Worm (Caenorhabditis elegans) whole organism, L1 larva: Measurements from ENCODE around the gene Y76A2B.4.

Source experiments
- C16A3.4 ChIP-seq: fragments of 150-350 bp; optimal IDR thresholded peaks from 2 replicates; lab custom pipeline; 2014; ENCODE audit warnings: missing biosample characterization, missing genetic modification characterization
- C34B4.2 ChIP-seq: sonication (generic microtip); optimal IDR thresholded peaks from 2 replicates; lab custom pipeline; 2017; ENCODE audit warnings: mild to moderate bottlenecking, missing genetic modification characterization, missing compliant biosample characterization
- F16B12.6 ChIP-seq: fragments of 150-350 bp; optimal IDR thresholded peaks from 2 replicates; lab custom pipeline; 2014; ENCODE audit warnings: missing biosample characterization, missing genetic modification characterization
- Y116A8C.19 ChIP-seq: sonication (generic microtip); optimal IDR thresholded peaks from 2 replicates; lab custom pipeline; 2016; ENCODE audit warnings: missing compliant biosample characterization, missing genetic modification characterization, borderline replicate concordance
- aha-1 ChIP-seq: fragments of 150-350 bp; optimal IDR thresholded peaks from 2 replicates; lab custom pipeline; 2014; ENCODE audit warnings: missing biosample characterization, missing genetic modification characterization
- alr-1 ChIP-seq: fragments of 200-800 bp; sonication (Bioruptor generic); optimal IDR thresholded peaks from 2 replicates; lab custom pipeline; 2018; ENCODE audit warnings: borderline replicate concordance, mild to moderate bottlenecking, missing genetic modification characterization, missing compliant biosample characterization
- ama-1 ChIP-seq: fragments of 150-350 bp; optimal IDR thresholded peaks from 2 replicates; lab custom pipeline; 2014
- ceh-63 ChIP-seq: fragments of 200-800 bp; sonication (Bioruptor generic); optimal IDR thresholded peaks from 2 replicates; lab custom pipeline; 2018; ENCODE audit warnings: mild to moderate bottlenecking, missing genetic modification characterization, missing compliant biosample characterization
- ceh-8 ChIP-seq: fragments of 200-800 bp; sonication (Bioruptor generic); optimal IDR thresholded peaks from 2 replicates; lab custom pipeline; 2018; ENCODE audit warnings: mild to moderate bottlenecking, missing genetic modification characterization, moderate library complexity, missing compliant biosample characterization
- ceh-82 ChIP-seq, 3 experiments: fragments of 150-350 bp in 1 of 3; sonication (generic microtip) in 2 of 3; optimal IDR thresholded peaks; 2 replicates each; lab custom pipeline; 2014 to 2017; ENCODE audit warnings: missing biosample characterization in 3 of 3, missing genetic modification characterization in 3 of 3
- ceh-88 ChIP-seq: fragments of 200-800 bp; sonication (Bioruptor generic); IDR thresholded peaks from 2 replicates; pipeline ENCODE4 v1.3.6; 2022; ENCODE audit warnings: missing genetic modification characterization, missing compliant biosample characterization
- ceh-90 ChIP-seq: sonication (generic microtip); optimal IDR thresholded peaks from 2 replicates; lab custom pipeline; 2016; ENCODE audit warnings: missing genetic modification characterization, missing compliant biosample characterization
- ces-1 ChIP-seq: fragments of 150-350 bp; optimal IDR thresholded peaks from 2 replicates; lab custom pipeline; 2014; ENCODE audit warnings: missing biosample characterization, missing genetic modification reagents, missing genetic modification characterization
- dpl-1 ChIP-seq, 3 experiments: fragments of 150-350 bp in 2 of 3; sonication (generic microtip) in 1 of 3; optimal IDR thresholded peaks; 2 replicates each; lab custom pipeline; 2014 to 2017; ENCODE audit warnings: missing biosample characterization in 3 of 3, missing genetic modification characterization in 3 of 3, missing genetic modification reagents in 3 of 3
- dsc-1 ChIP-seq: sonication (generic microtip); optimal IDR thresholded peaks from 2 replicates; lab custom pipeline; 2016; ENCODE audit warnings: mild to moderate bottlenecking, missing genetic modification characterization, missing compliant biosample characterization
- efl-1 ChIP-seq, 4 experiments: fragments of 150-350 bp; optimal IDR thresholded peaks in 3 of 4; peaks in 1 of 4; 1 replicate in 1 of 4; 2 replicates in 3 of 4; lab custom pipeline; 2014; ENCODE audit warnings: missing biosample characterization in 2 of 4, missing genetic modification characterization in 2 of 4, missing genetic modification reagents in 2 of 4
- efl-3 ChIP-seq: fragments of 200-800 bp; sonication (Bioruptor generic); optimal IDR thresholded peaks from 2 replicates; lab custom pipeline; 2018; ENCODE audit warnings: mild to moderate bottlenecking, missing genetic modification characterization, missing compliant biosample characterization
- egl-13 ChIP-seq: sonication (generic microtip); optimal IDR thresholded peaks from 2 replicates; lab custom pipeline; 2016; ENCODE audit warnings: missing genotype, missing genetic modification reagents, missing genetic modification characterization, missing compliant biosample characterization
- elt-3 ChIP-seq, 6 experiments: fragments of 150-350 bp in 1 of 6; sonication (generic microtip); optimal IDR thresholded peaks; 2 replicates each; lab custom pipeline; 2017 to 2018; ENCODE audit warnings: missing biosample characterization in 6 of 6, missing genetic modification characterization in 6 of 6, inconsistent platforms in 1 of 6
- ets-5 ChIP-seq: fragments of 200-800 bp; sonication (Bioruptor generic); IDR thresholded peaks from 2 replicates; pipeline ENCODE4 v1.3.6; 2022; ENCODE audit warnings: missing genetic modification characterization, missing compliant biosample characterization
- fkh-10 ChIP-seq: sonication (generic microtip); optimal IDR thresholded peaks from 2 replicates; lab custom pipeline; 2017; ENCODE audit warnings: missing biosample characterization, missing genetic modification reagents, missing genetic modification characterization
- fkh-4 ChIP-seq: sonication (generic microtip); optimal IDR thresholded peaks from 2 replicates; lab custom pipeline; 2016; ENCODE audit warnings: missing compliant biosample characterization, missing genetic modification characterization, borderline replicate concordance
- fkh-8 ChIP-seq: sonication (generic microtip); optimal IDR thresholded peaks from 2 replicates; lab custom pipeline; 2016; ENCODE audit warnings: mild to moderate bottlenecking, missing genetic modification characterization, missing compliant biosample characterization
- irx-1 ChIP-seq: sonication (generic microtip); optimal IDR thresholded peaks from 2 replicates; lab custom pipeline; 2016; ENCODE audit warnings: missing genetic modification characterization, missing compliant biosample characterization
- isw-1 ChIP-seq: fragments of 200-800 bp; sonication (Bioruptor generic); IDR thresholded peaks from 2 replicates; pipeline ENCODE4 v1.3.6; 2022; ENCODE audit warnings: missing genetic modification characterization, missing compliant biosample characterization
- lin-13 ChIP-seq: fragments of 150-350 bp; optimal IDR thresholded peaks from 2 replicates; lab custom pipeline; 2014; ENCODE audit warnings: missing biosample characterization, missing genetic modification reagents, missing genetic modification characterization
- lin-15B ChIP-seq: fragments of 150-350 bp; sonication (generic microtip); optimal IDR thresholded peaks from 3 replicates; lab custom pipeline; 2014; ENCODE audit warnings: missing biosample characterization, missing genetic modification characterization
- lir-3 ChIP-seq: sonication (generic microtip); optimal IDR thresholded peaks from 2 replicates; lab custom pipeline; 2016; ENCODE audit warnings: mild to moderate bottlenecking, missing genetic modification characterization, moderate library complexity, missing compliant biosample characterization; ENCODE audit not compliant: poor library complexity
- lsy-2 ChIP-seq, 2 experiments: fragments of 150-350 bp; optimal IDR thresholded peaks; 2 replicates each; lab custom pipeline; 2014; ENCODE audit warnings: missing biosample characterization in 2 of 2, missing genetic modification characterization in 2 of 2
- mef-2 ChIP-seq: fragments of 150-350 bp; optimal IDR thresholded peaks from 2 replicates; lab custom pipeline; 2014; ENCODE audit warnings: missing biosample characterization, missing genetic modification characterization
- mep-1 ChIP-seq: fragments of 150-350 bp; optimal IDR thresholded peaks from 2 replicates; lab custom pipeline; 2014; ENCODE audit warnings: missing biosample characterization, missing genetic modification characterization
- nhr-11 ChIP-seq: fragments of 150-350 bp; optimal IDR thresholded peaks from 2 replicates; lab custom pipeline; 2014; ENCODE audit warnings: missing biosample characterization, missing genetic modification characterization
- nhr-19 ChIP-seq: fragments of 200-800 bp; sonication (Bioruptor generic); conservative IDR thresholded peaks from 2 replicates; pipeline ENCODE4 v1.3.6; 2022; ENCODE audit warnings: missing genetic modification characterization, missing compliant biosample characterization
- nhr-237 ChIP-seq: fragments of 150-350 bp; optimal IDR thresholded peaks from 2 replicates; lab custom pipeline; 2014; ENCODE audit warnings: missing biosample characterization, missing genetic modification characterization
- nhr-28 ChIP-seq: fragments of 150-350 bp; optimal IDR thresholded peaks from 2 replicates; lab custom pipeline; 2014; ENCODE audit warnings: missing biosample characterization, missing genetic modification characterization
- nhr-47 ChIP-seq: sonication (generic microtip); optimal IDR thresholded peaks from 2 replicates; lab custom pipeline; 2016; ENCODE audit warnings: mild to moderate bottlenecking, missing genetic modification characterization, moderate library complexity, missing compliant biosample characterization
- nhr-71 ChIP-seq: sonication (generic microtip); optimal IDR thresholded peaks from 2 replicates; lab custom pipeline; 2016; ENCODE audit warnings: mild to moderate bottlenecking, missing genetic modification characterization, moderate library complexity, missing compliant biosample characterization
- nhr-76 ChIP-seq: sonication (generic microtip); optimal IDR thresholded peaks from 2 replicates; lab custom pipeline; 2017; ENCODE audit warnings: missing biosample characterization, missing genetic modification characterization
- nhr-84 ChIP-seq: sonication (generic microtip); optimal IDR thresholded peaks from 2 replicates; lab custom pipeline; 2017; ENCODE audit warnings: missing biosample characterization, missing genetic modification characterization
- nhr-90 ChIP-seq: sonication (generic microtip); optimal IDR thresholded peaks from 2 replicates; lab custom pipeline; 2016; ENCODE audit warnings: mild to moderate bottlenecking, missing genetic modification characterization, missing compliant biosample characterization; ENCODE audit not compliant: poor library complexity
- pag-3 ChIP-seq: sonication (generic microtip); optimal IDR thresholded peaks from 2 replicates; lab custom pipeline; 2017; ENCODE audit warnings: missing genetic modification characterization, mild to moderate bottlenecking, missing compliant biosample characterization, antibody characterized with exemption, borderline replicate concordance; ENCODE audit not compliant: insufficient read depth
- pqm-1 ChIP-seq: sonication (generic microtip); optimal IDR thresholded peaks from 3 replicates; lab custom pipeline; 2017; ENCODE audit warnings: missing biosample characterization, missing genetic modification characterization
- rnt-1 ChIP-seq: sonication (generic microtip); optimal IDR thresholded peaks from 2 replicates; lab custom pipeline; 2016; ENCODE audit warnings: mild to moderate bottlenecking, missing genetic modification characterization, moderate library complexity, missing compliant biosample characterization
- snu-23 ChIP-seq: sonication (generic microtip); optimal IDR thresholded peaks from 2 replicates; lab custom pipeline; 2016; ENCODE audit warnings: missing genetic modification characterization, missing compliant biosample characterization
- sptf-1 ChIP-seq: fragments of 150-350 bp; optimal IDR thresholded peaks from 2 replicates; lab custom pipeline; 2014; ENCODE audit warnings: missing biosample characterization, missing genetic modification characterization
- swsn-7 ChIP-seq: sonication (generic microtip); optimal IDR thresholded peaks from 2 replicates; lab custom pipeline; 2016; ENCODE audit warnings: missing genetic modification characterization, missing compliant biosample characterization
- tbx-2 ChIP-seq: sonication (generic microtip); optimal IDR thresholded peaks from 2 replicates; lab custom pipeline; 2016; ENCODE audit warnings: missing genetic modification characterization, missing compliant biosample characterization
- tlp-1 ChIP-seq: fragments of 150-350 bp; optimal IDR thresholded peaks from 2 replicates; lab custom pipeline; 2014; ENCODE audit warnings: missing biosample characterization, missing genetic modification characterization
- unc-130 ChIP-seq: fragments of 150-350 bp; optimal IDR thresholded peaks from 2 replicates; lab custom pipeline; 2017; ENCODE audit warnings: missing biosample characterization, missing genetic modification characterization, inconsistent platforms
- unc-86 ChIP-seq: sonication (generic microtip); optimal IDR thresholded peaks from 2 replicates; lab custom pipeline; 2016; ENCODE audit warnings: missing genetic modification characterization, missing compliant biosample characterization
- xbp-1 ChIP-seq: sonication (generic microtip); optimal IDR thresholded peaks from 2 replicates; lab custom pipeline; 2016; ENCODE audit warnings: missing genetic modification characterization, missing compliant biosample characterization
- zip-4 ChIP-seq: fragments of 200-800 bp; sonication (Bioruptor generic); optimal IDR thresholded peaks from 2 replicates; lab custom pipeline; 2018; ENCODE audit warnings: mild to moderate bottlenecking, missing genetic modification characterization, moderate library complexity, missing compliant biosample characterization
- ztf-4 ChIP-seq: fragments of 150-350 bp; optimal IDR thresholded peaks from 2 replicates; lab custom pipeline; 2014; ENCODE audit warnings: missing biosample characterization, missing genetic modification characterization

The Y76A2B.4 gene

ce11 chrIII:13564929-13565328 is 18.4 kb upstream of the Y76A2B.4 start, which contains the start of gene aldo-1:
TSS of gene aldo-1 (minus strand) at chrIII:13564937.
- TF ChIP-seq ceh-88 (GFP tag; lab: Robert Waterston, UW) (no peak), pqm-1 (tag; lab: Kevin White, UChicago) (no peak), alr-1 (tag; lab: Kevin White, UChicago) (no peak), ets-5 (no peak), tbx-2 (tag; lab: Kevin White, UChicago) (no peak), lsy-2 (tag; optimal IDR thresholded peaks at IDR 0.05; lab: Kevin White, UChicago) (peak in 1 of 2 experiments; percentile 20), fkh-4 (tag; lab: Kevin White, UChicago) (no peak), Y116A8C.19 (tag; lab: Kevin White, UChicago) (no peak), isw-1 (0 out of 2 replicates have a peak, but pooled peaks have one; percentile 7), fkh-10 (peak; percentile 53), mep-1 (tag; lab: Kevin White, UChicago) (peak; percentile 30), zip-4 (GFP tag; lab: Kevin White, UChicago) (no peak), dpl-1 (GFP tag; optimal IDR thresholded peaks at IDR 0.05; lab: Kevin White, UChicago) (no peak), dsc-1 (peak; percentile 27), rnt-1 (peak; percentile 25), lir-3 (tag; lab: Kevin White, UChicago) (no peak), aha-1 (tag; lab: Kevin White, UChicago) (no peak), unc-86 (tag; lab: Kevin White, UChicago) (no peak), nhr-71 (peak; percentile 65), ceh-8 (GFP tag; lab: Kevin White, UChicago) (no peak), ceh-63 (GFP tag; lab: Kevin White, UChicago) (no peak), lin-15B (tag; lab: Kevin White, UChicago) (no peak), ceh-82 (tag; optimal IDR thresholded peaks at IDR 0.05; lab: Kevin White, UChicago) (peak; percentile 6 to 38 (median 24)), pag-3 (tag; lab: Kevin White, UChicago) (peak; percentile 53), nhr-28 (tag; lab: Kevin White, UChicago) (no peak), nhr-84 (no peak), nhr-237 (no peak), unc-130 (tag; lab: Kevin White, UChicago) (no peak), fkh-8 (tag; lab: Kevin White, UChicago) (peak; percentile 24), C34B4.2 (tag; lab: Kevin White, UChicago) (no peak), nhr-76 (tag; lab: Kevin White, UChicago) (no peak), nhr-90 (tag; lab: Kevin White, UChicago) (no peak), nhr-19 (GFP tag; lab: Robert Waterston, UW) (peak; percentile 36; the same call in 1 of the 2 replicates), ceh-90 (tag; lab: Kevin White, UChicago) (no peak), C16A3.4 (no peak), ama-1 (no peak), egl-13 (tag; lab: Kevin White, UChicago) (no peak), efl-1 (optimal IDR thresholded peaks at IDR 0.05; lab: Kevin White, UChicago) (peak; percentile 13 to 14), efl-1 (GFP tag; optimal IDR thresholded peaks at IDR 0.05 in 1 of 2; lab: Kevin White, UChicago) (peak; percentile 3 to 68), swsn-7 (peak; percentile 31), irx-1 (tag; lab: Kevin White, UChicago) (no peak), ces-1 (GFP tag; lab: Kevin White, UChicago) (peak; percentile 9), nhr-47 (tag; lab: Kevin White, UChicago) (peak; percentile 30), F16B12.6 (tag; lab: Kevin White, UChicago) (no peak), xbp-1 (tag; lab: Kevin White, UChicago) (no peak), lin-13 (GFP tag; lab: Kevin White, UChicago) (no peak), sptf-1 (tag; lab: Kevin White, UChicago) (no peak), tlp-1 (tag; lab: Kevin White, UChicago) (no peak), elt-3 (tag; optimal IDR thresholded peaks at IDR 0.05; lab: Kevin White, UChicago) (no peak), nhr-11 (tag; lab: Kevin White, UChicago) (no peak), snu-23 (peak; percentile 60), efl-3 (GFP tag; lab: Kevin White, UChicago) (no peak), mef-2 (tag; lab: Kevin White, UChicago) (no peak), ztf-4 (tag; lab: Kevin White, UChicago) (no peak)
